Worm (Caenorhabditis elegans) whole organism, L3 larva: ENCODE measurements around the gene sdz-9.

ENCODE experiments used
- R02D3.7 ChIP-seq: fragments of 150-350 bp; optimal IDR thresholded peaks from 2 replicates; lab custom pipeline; 2014; ENCODE audit warnings: missing biosample characterization, missing genetic modification characterization
- ZK546.5 ChIP-seq: sonication (generic microtip); optimal IDR thresholded peaks from 2 replicates; lab custom pipeline; 2017; ENCODE audit warnings: missing biosample characterization, missing genetic modification characterization
- ama-1 ChIP-seq: fragments of 150-350 bp; optimal IDR thresholded peaks from 2 replicates; lab custom pipeline; 2018
- ceh-16 ChIP-seq: sonication (generic microtip); optimal IDR thresholded peaks from 2 replicates; lab custom pipeline; 2017; ENCODE audit warnings: missing biosample characterization, missing genetic modification characterization
- ceh-28 ChIP-seq: fragments of 150-350 bp; optimal IDR thresholded peaks from 2 replicates; lab custom pipeline; 2014; ENCODE audit warnings: missing biosample characterization, missing genetic modification reagents, missing genetic modification characterization
- ceh-82 ChIP-seq: fragments of 150-350 bp; optimal IDR thresholded peaks from 2 replicates; lab custom pipeline; 2014; ENCODE audit warnings: missing biosample characterization, missing genetic modification characterization
- ceh-9 ChIP-seq: sonication (generic microtip); optimal IDR thresholded peaks from 2 replicates; lab custom pipeline; 2018; ENCODE audit warnings: missing biosample characterization, missing genetic modification characterization
- daf-12 ChIP-seq: fragments of 150-350 bp; optimal IDR thresholded peaks from 2 replicates; lab custom pipeline; 2014; ENCODE audit warnings: missing biosample characterization, missing genetic modification reagents, missing genetic modification characterization
- egl-27 ChIP-seq: sonication (generic microtip); optimal IDR thresholded peaks from 4 replicates; lab custom pipeline; 2017; ENCODE audit warnings: missing biosample characterization, missing genetic modification reagents, missing genetic modification characterization
- egl-5 ChIP-seq: fragments of 150-350 bp; optimal IDR thresholded peaks from 2 replicates; lab custom pipeline; 2017; ENCODE audit warnings: missing biosample characterization, missing genetic modification reagents, missing genetic modification characterization, inconsistent platforms
- elt-1 ChIP-seq: fragments of 150-350 bp; optimal IDR thresholded peaks from 2 replicates; lab custom pipeline; 2014; ENCODE audit warnings: missing biosample characterization, missing genetic modification characterization
- eor-1 ChIP-seq, 2 experiments: fragments of 150-350 bp; optimal IDR thresholded peaks; 2 replicates each; lab custom pipeline; 2014 to 2018; ENCODE audit warnings: missing biosample characterization in 2 of 2, missing genetic modification characterization in 2 of 2
- fkh-2 ChIP-seq: fragments of 150-350 bp; optimal IDR thresholded peaks from 2 replicates; lab custom pipeline; 2014; ENCODE audit warnings: missing biosample characterization, missing genetic modification reagents, missing genetic modification characterization
- hmg-11 ChIP-seq: sonication (generic microtip); optimal IDR thresholded peaks from 2 replicates; lab custom pipeline; 2016; ENCODE audit warnings: missing genetic modification characterization, missing compliant biosample characterization
- jun-1 ChIP-seq: fragments of 150-350 bp; optimal IDR thresholded peaks from 2 replicates; lab custom pipeline; 2014; ENCODE audit warnings: missing biosample characterization, missing genetic modification reagents, missing genetic modification characterization
- lin-39 ChIP-seq: fragments of 150-350 bp; optimal IDR thresholded peaks from 2 replicates; lab custom pipeline; 2018; ENCODE audit warnings: missing biosample characterization, missing genetic modification reagents, missing genetic modification characterization
- lsy-12 ChIP-seq: sonication (generic microtip); optimal IDR thresholded peaks from 2 replicates; lab custom pipeline; 2016; ENCODE audit warnings: mild to moderate bottlenecking, missing genetic modification characterization, missing compliant biosample characterization
- mdl-1 ChIP-seq: fragments of 150-350 bp; optimal IDR thresholded peaks from 2 replicates; lab custom pipeline; 2014; ENCODE audit warnings: missing biosample characterization, missing genetic modification characterization
- mml-1 ChIP-seq: fragments of 150-350 bp; sonication (generic microtip); optimal IDR thresholded peaks from 3 replicates; lab custom pipeline; 2014; ENCODE audit warnings: missing biosample characterization, missing genetic modification characterization
- nhr-11 ChIP-seq: fragments of 150-350 bp; optimal IDR thresholded peaks from 2 replicates; lab custom pipeline; 2014; ENCODE audit warnings: missing biosample characterization, missing genetic modification characterization
- nhr-12 ChIP-seq: fragments of 150-350 bp; optimal IDR thresholded peaks from 2 replicates; lab custom pipeline; 2014; ENCODE audit warnings: missing biosample characterization, missing genetic modification characterization
- nhr-23 ChIP-seq: fragments of 150-350 bp; optimal IDR thresholded peaks from 2 replicates; lab custom pipeline; 2014; ENCODE audit warnings: missing biosample characterization, missing genetic modification reagents, missing genetic modification characterization
- nhr-237 ChIP-seq: fragments of 150-350 bp; optimal IDR thresholded peaks from 2 replicates; lab custom pipeline; 2014; ENCODE audit warnings: missing biosample characterization, missing genetic modification characterization
- nhr-25 ChIP-seq: sonication (generic microtip); optimal IDR thresholded peaks from 2 replicates; lab custom pipeline; 2017; ENCODE audit warnings: missing biosample characterization, missing genetic modification characterization
- nhr-28 ChIP-seq: fragments of 150-350 bp; optimal IDR thresholded peaks from 2 replicates; lab custom pipeline; 2014; ENCODE audit warnings: missing biosample characterization, missing genetic modification characterization
- nhr-67 ChIP-seq: fragments of 150-350 bp; optimal IDR thresholded peaks from 2 replicates; lab custom pipeline; 2014; ENCODE audit warnings: missing biosample characterization, missing genetic modification characterization
- nhr-76 ChIP-seq: fragments of 150-350 bp; sonication (generic microtip); optimal IDR thresholded peaks from 5 replicates; lab custom pipeline; 2014; ENCODE audit warnings: missing biosample characterization, missing genetic modification characterization
- nhr-77 ChIP-seq: fragments of 150-350 bp; optimal IDR thresholded peaks from 2 replicates; lab custom pipeline; 2014; ENCODE audit warnings: missing biosample characterization, missing genetic modification characterization
- pha-4 ChIP-seq: fragments of 150-350 bp; optimal IDR thresholded peaks from 2 replicates; lab custom pipeline; 2014; ENCODE audit warnings: missing biosample characterization, missing genetic modification reagents, missing genetic modification characterization
- pqm-1 ChIP-seq: fragments of 150-350 bp; optimal IDR thresholded peaks from 2 replicates; lab custom pipeline; 2017; ENCODE audit warnings: missing biosample characterization, missing genetic modification characterization, inconsistent platforms
- skn-1 ChIP-seq: fragments of 150-350 bp; optimal IDR thresholded peaks from 2 replicates; lab custom pipeline; 2014; ENCODE audit warnings: missing biosample characterization, missing genetic modification characterization
- tbx-2 ChIP-seq: sonication (generic microtip); optimal IDR thresholded peaks from 2 replicates; lab custom pipeline; 2016; ENCODE audit warnings: mild to moderate bottlenecking, missing genetic modification characterization, missing compliant biosample characterization
- unc-39 ChIP-seq: sonication (generic microtip); optimal IDR thresholded peaks from 4 replicates; lab custom pipeline; 2017; ENCODE audit warnings: missing biosample characterization, missing genetic modification characterization
- unc-62 ChIP-seq: fragments of 150-350 bp; sonication (generic microtip); optimal IDR thresholded peaks from 4 replicates; lab custom pipeline; 2014; ENCODE audit warnings: missing biosample characterization, missing genetic modification reagents, missing genetic modification characterization
- ztf-11 ChIP-seq: fragments of 150-350 bp; optimal IDR thresholded peaks from 2 replicates; lab custom pipeline; 2014; ENCODE audit warnings: missing biosample characterization, missing genetic modification characterization
- ztf-4 ChIP-seq: fragments of 150-350 bp; optimal IDR thresholded peaks from 2 replicates; lab custom pipeline; 2014; ENCODE audit warnings: missing biosample characterization, missing genetic modification characterization

Gene sdz-9

ce11 chrII:2787031-2787512 lies 13.6 kb upstream of the sdz-9 start, which contains the start of the genes F08D12.12 and srpa-72 (continued):
- TF ChIP-seq unc-39 (tag; lab: Kevin White, UChicago) (no peak), mdl-1 (tag; lab: Kevin White, UChicago) (no peak), nhr-11 (no peak), ceh-28 (tag; lab: Kevin White, UChicago) (no peak), nhr-77 (no peak)

ce11 chrII:2785787-2786186 lies 12.4 kb upstream of the sdz-9 start:
- TF ChIP-seq hmg-11 (tag; lab: Kevin White, UChicago) = no peak
- no peak for TF ChIP-seq lsy-12 (tag; lab: Kevin White, UChicago)
- TF ChIP-seq skn-1 (tag; lab: Kevin White, UChicago) = no peak
- no peak for TF ChIP-seq eor-1 (tag; optimal IDR thresholded peaks at IDR 0.05; lab: Kevin White, UChicago)
- TF ChIP-seq nhr-12 = no peak
- TF ChIP-seq ama-1 = no peak

ce11 chrII:2783380-2783779 lies 9.9 kb upstream of the sdz-9 start:
- TF ChIP-seq lin-39 = no peak
- no peak for TF ChIP-seq nhr-76
- TF ChIP-seq fkh-2 (tag; lab: Kevin White, UChicago) = no peak
- no peak for TF ChIP-seq nhr-25 (tag; lab: Kevin White, UChicago)
- TF ChIP-seq elt-1 = no peak

- TF ChIP-seq ceh-9 (no peak), unc-39 (tag; lab: Kevin White, UChicago) (no peak), ztf-4 (no peak), ZK546.5 (no peak), nhr-67 (tag; lab: Kevin White, UChicago) (no peak), nhr-76 (no peak), fkh-2 (tag; lab: Kevin White, UChicago) (no peak), nhr-23 (tag; lab: Kevin White, UChicago) (no peak), egl-5 (tag; lab: Kevin White, UChicago) (no peak), ztf-11 (tag; lab: Kevin White, UChicago) (no peak), jun-1 (tag; lab: Kevin White, UChicago) (no peak), ceh-28 (tag; lab: Kevin White, UChicago) (no peak)
These were observed 7.9 kb upstream of the sdz-9 start, which contains the start of gene F08D12.2 for ce11 chrII:2781355-2781754. Gene F08D12.2, plus strand, starts transcription at chrII:2781655.

- TF ChIP-seq elt-1 (no peak), pqm-1 (tag; lab: Kevin White, UChicago) (no peak), ztf-11 (tag; lab: Kevin White, UChicago) (no peak), nhr-11 (no peak), hmg-11 (tag; lab: Kevin White, UChicago) (no peak), nhr-77 (no peak), pha-4 (tag; lab: Kevin White, UChicago) (no peak)
- TF ChIP-seq, all 47 proteins: peak for 0
These were observed 7.4 kb upstream of the sdz-9 start for ce11 chrII:2780804-2781203.

- TF ChIP-seq ceh-9 (no peak), pha-4 (tag; lab: Kevin White, UChicago) (no peak), mml-1 (tag; lab: Kevin White, UChicago) (no peak), ceh-82 (tag; lab: Kevin White, UChicago) (no peak), elt-1 (no peak), nhr-25 (tag; lab: Kevin White, UChicago) (no peak), egl-27 (tag; lab: Kevin White, UChicago) (no peak), jun-1 (tag; lab: Kevin White, UChicago) (no peak), nhr-23 (tag; lab: Kevin White, UChicago) (no peak)
These were observed 5.8 kb upstream of the sdz-9 start, which contains the start of gene F08D12.3 for ce11 chrII:2779253-2779652. Gene F08D12.3, plus strand, starts transcription at chrII:2779553.

ce11 chrII:2777846-2778245 lies 4.4 kb upstream of the sdz-9 start, which contains the start of gene F08D12.4:
Gene F08D12.4, plus strand, starts transcription at chrII:2778146.
- TF ChIP-seq lsy-12 (tag; lab: Kevin White, UChicago) = no peak
- no peak for TF ChIP-seq pqm-1 (tag; lab: Kevin White, UChicago)
- TF ChIP-seq nhr-67 (tag; lab: Kevin White, UChicago) = no peak
- no peak for TF ChIP-seq nhr-77
- TF ChIP-seq mml-1 (tag; lab: Kevin White, UChicago) = no peak
- TF ChIP-seq R02D3.7 (tag; lab: Kevin White, UChicago) = no peak
- no peak for TF ChIP-seq ama-1
- no peak for TF ChIP-seq nhr-237
- TF ChIP-seq ceh-16 (tag; lab: Kevin White, UChicago) = no peak
- no peak for TF ChIP-seq nhr-11
- TF ChIP-seq tbx-2 = no peak
- TF ChIP-seq fkh-2 (tag; lab: Kevin White, UChicago) = no peak
- no peak for TF ChIP-seq daf-12 (tag; lab: Kevin White, UChicago)
- no peak for TF ChIP-seq unc-62 (GFP tag; lab: Kevin White, UChicago)
- no peak for TF ChIP-seq skn-1 (tag; lab: Kevin White, UChicago)
- no peak for TF ChIP-seq nhr-28 (tag; lab: Kevin White, UChicago)
- no peak for TF ChIP-seq ceh-28 (tag; lab: Kevin White, UChicago)
